Fruit fly (Drosophila melanogaster) whole organism, adult: ENCODE results near the gene bb8.

Source experiments
- CG11617 ChIP-seq: fragments of 200-800 bp; sonication (Bioruptor generic); optimal IDR thresholded peaks from 2 replicates; lab custom pipeline; 2017; ENCODE audit warnings: mild to moderate bottlenecking, missing biosample characterization, missing genetic modification reagents, missing genetic modification characterization
- CG14711 ChIP-seq: fragments of 200-800 bp; sonication (Bioruptor generic); optimal IDR thresholded peaks from 2 replicates; lab custom pipeline; 2018; ENCODE audit warnings: missing biosample characterization, mild to moderate bottlenecking, missing genetic modification characterization, moderate library complexity
- CG5204 ChIP-seq: fragments of 200-800 bp; sonication (Bioruptor generic); optimal IDR thresholded peaks from 2 replicates; lab custom pipeline; 2016; ENCODE audit warnings: missing biosample characterization, missing genetic modification characterization
- CG7045 ChIP-seq: fragments of 200-800 bp; sonication (Bioruptor generic); optimal IDR thresholded peaks from 2 replicates; lab custom pipeline; 2017; ENCODE audit warnings: missing biosample characterization, mild to moderate bottlenecking, missing genetic modification characterization
- bab1 ChIP-seq: fragments of 200-800 bp; sonication (Bioruptor generic); optimal IDR thresholded peaks from 3 replicates; lab custom pipeline; 2019; ENCODE audit warnings: missing biosample characterization, mild to moderate bottlenecking, missing genetic modification characterization, moderate library complexity
- cic ChIP-seq: fragments of 200-800 bp; sonication (Bioruptor generic); optimal IDR thresholded peaks from 2 replicates; lab custom pipeline; 2017; ENCODE audit warnings: missing biosample characterization, mild to moderate bottlenecking, missing genetic modification characterization, moderate library complexity
- kay ChIP-seq: fragments of 200-800 bp; sonication (Bioruptor generic); peaks from one replicate; lab custom pipeline; 2016; ENCODE audit warnings: missing biosample characterization, missing genetic modification characterization, borderline replicate concordance
- ovo ChIP-seq: fragments of 200-800 bp; sonication (Bioruptor generic); optimal IDR thresholded peaks from 2 replicates; lab custom pipeline; 2016; ENCODE audit warnings: missing biosample characterization, missing genetic modification characterization
- pad ChIP-seq: fragments of 200-800 bp; sonication (Bioruptor generic); optimal IDR thresholded peaks from 3 replicates; lab custom pipeline; 2017; ENCODE audit warnings: missing biosample characterization, missing genetic modification characterization, mild to moderate bottlenecking, moderate library complexity, missing genetic modification reagents

DNA sequence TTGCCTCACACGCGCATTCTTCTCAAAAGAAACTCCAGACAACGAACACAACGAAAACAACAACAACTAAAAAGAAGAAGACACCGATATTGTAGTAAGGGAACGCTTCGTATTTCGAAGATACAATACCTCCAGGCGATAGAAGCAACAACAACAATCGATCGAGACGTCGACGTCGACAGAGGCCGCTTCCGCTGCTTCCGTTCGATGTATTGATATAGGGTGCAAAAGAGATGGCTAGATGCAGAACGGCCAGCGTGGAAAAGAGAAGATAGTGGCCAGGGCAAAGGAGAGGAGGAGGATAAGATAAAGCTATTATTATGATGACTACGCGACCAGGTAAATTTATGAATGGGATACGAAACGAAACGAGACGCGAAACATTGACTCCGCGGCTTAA lies 25.2 kb upstream of the bb8 start:
- no peak for TF ChIP-seq CG14711
- no peak for TF ChIP-seq CG11617 (GFP tag; lab: Kevin White, UChicago)
- TF ChIP-seq cic (GFP tag; lab: Kevin White, UChicago): peak; percentile 79
- no peak for TF ChIP-seq kay (GFP tag; lab: Kevin White, UChicago)
- TF ChIP-seq CG5204 (GFP tag; lab: Kevin White, UChicago): no peak
- TF ChIP-seq CG7045 (GFP tag; lab: Kevin White, UChicago): no peak
- no peak for TF ChIP-seq bab1 (GFP tag; lab: Kevin White, UChicago)
- no peak for TF ChIP-seq ovo
- TF ChIP-seq pad (GFP tag; lab: Kevin White, UChicago): no peak
